Worm (Caenorhabditis elegans) whole organism, L4 larva: ENCODE measurements around the gene fbxb-112.

Experiments
- D1046.2 ChIP-seq: fragments of 200-800 bp; sonication (Bioruptor generic); IDR thresholded peaks from 2 replicates; pipeline ENCODE4 v1.3.6; 2022; ENCODE audit warnings: missing genetic modification characterization, missing compliant biosample characterization
- F37D6.2 ChIP-seq: sonication (generic microtip); optimal IDR thresholded peaks from 2 replicates; lab custom pipeline; 2016; ENCODE audit warnings: mild to moderate bottlenecking, missing genetic modification characterization, missing compliant biosample characterization
- R02D3.7 ChIP-seq: fragments of 150-350 bp; sonication (generic microtip); optimal IDR thresholded peaks from 3 replicates; lab custom pipeline; 2014; ENCODE audit warnings: missing biosample characterization, missing genetic modification characterization
- T26A8.4 ChIP-seq: fragments of 200-800 bp; sonication (Bioruptor generic); IDR thresholded peaks from 2 replicates; pipeline ENCODE4 v1.3.6; 2022; ENCODE audit warnings: missing genetic modification characterization, missing compliant biosample characterization
- Y48G9A.11 ChIP-seq: fragments of 200-800 bp; sonication (Bioruptor generic); IDR thresholded peaks from 2 replicates; pipeline ENCODE4 v1.3.6; 2022; ENCODE audit warnings: missing genetic modification reagents, missing genetic modification characterization, missing compliant biosample characterization
- attf-4 ChIP-seq: sonication (generic microtip); optimal IDR thresholded peaks from 3 replicates; lab custom pipeline; 2017; ENCODE audit warnings: missing biosample characterization, missing genetic modification characterization
- ceh-28 ChIP-seq: fragments of 150-350 bp; optimal IDR thresholded peaks from 2 replicates; lab custom pipeline; 2014; ENCODE audit warnings: missing biosample characterization, missing genetic modification reagents, missing genetic modification characterization
- ceh-82 ChIP-seq: sonication (generic microtip); optimal IDR thresholded peaks from 2 replicates; lab custom pipeline; 2017; ENCODE audit warnings: missing biosample characterization, missing genetic modification characterization
- daf-12 ChIP-seq: fragments of 150-350 bp; optimal IDR thresholded peaks from 2 replicates; lab custom pipeline; 2014; ENCODE audit warnings: missing biosample characterization, missing genetic modification reagents, missing genetic modification characterization
- daf-16 ChIP-seq, 3 experiments: sonication (generic microtip); optimal IDR thresholded peaks; 2 replicates each; lab custom pipeline; 2016 to 2017; ENCODE audit warnings: missing genetic modification characterization in 3 of 3, missing genetic modification reagents in 3 of 3, mild to moderate bottlenecking in 2 of 3, missing compliant biosample characterization in 2 of 3, missing biosample characterization in 1 of 3, moderate library complexity in 1 of 3
- daf-19 ChIP-seq: fragments of 200-800 bp; sonication (Bioruptor generic); conservative IDR thresholded peaks from 2 replicates; pipeline ENCODE4 v1.3.6; 2022; ENCODE audit warnings: missing genetic modification characterization, missing compliant biosample characterization
- daf-8 ChIP-seq: fragments of 200-800 bp; sonication (Bioruptor generic); IDR thresholded peaks from 2 replicates; pipeline ENCODE4 v1.3.6; 2022; ENCODE audit warnings: missing genetic modification characterization, missing compliant biosample characterization
- duxl-1 ChIP-seq: sonication (generic microtip); optimal IDR thresholded peaks from 2 replicates; lab custom pipeline; 2016; ENCODE audit warnings: mild to moderate bottlenecking, missing genetic modification characterization, moderate library complexity, missing compliant biosample characterization; ENCODE audit not compliant: poor library complexity
- fos-1 ChIP-seq: fragments of 150-350 bp; optimal IDR thresholded peaks from 2 replicates; lab custom pipeline; 2014; ENCODE audit warnings: missing biosample characterization, missing genetic modification characterization
- hif-1 ChIP-seq, 2 experiments: sonication (generic microtip); optimal IDR thresholded peaks; 2 replicates each; lab custom pipeline; 2016 to 2017; ENCODE audit warnings: missing compliant biosample characterization in 2 of 2, missing genetic modification characterization in 2 of 2, missing genetic modification reagents in 2 of 2, missing genotype in 2 of 2, mild to moderate bottlenecking in 1 of 2
- hlh-30 ChIP-seq: sonication (generic microtip); optimal IDR thresholded peaks from 2 replicates; lab custom pipeline; 2017; ENCODE audit warnings: antibody characterized with exemption, mild to moderate bottlenecking, missing genetic modification characterization, missing compliant biosample characterization; ENCODE audit not compliant: insufficient read depth
- lin-1 ChIP-seq: fragments of 200-800 bp; sonication (Bioruptor generic); IDR thresholded peaks from 2 replicates; pipeline ENCODE4 v1.3.6; 2022; ENCODE audit warnings: missing genetic modification reagents, missing genetic modification characterization, missing compliant biosample characterization
- lin-15B ChIP-seq: fragments of 150-350 bp; sonication (generic microtip); optimal IDR thresholded peaks from 3 replicates; lab custom pipeline; 2014; ENCODE audit warnings: missing biosample characterization, missing genetic modification characterization
- lin-39 ChIP-seq: fragments of 150-350 bp; optimal IDR thresholded peaks from 2 replicates; lab custom pipeline; 2014; ENCODE audit warnings: missing biosample characterization, missing genetic modification reagents, missing genetic modification characterization
- mdl-1 ChIP-seq, 2 experiments: fragments of 150-350 bp in 1 of 2; sonication (generic microtip) in 1 of 2; optimal IDR thresholded peaks; 2 replicates each; lab custom pipeline; 2014 to 2017; ENCODE audit warnings: missing biosample characterization in 2 of 2, missing genetic modification characterization in 2 of 2
- mxl-3 ChIP-seq: fragments of 200-800 bp; sonication (Bioruptor generic); optimal IDR thresholded peaks from 2 replicates; lab custom pipeline; 2018; ENCODE audit warnings: mild to moderate bottlenecking, missing genetic modification characterization, missing compliant biosample characterization
- nhr-102 ChIP-seq: sonication (generic microtip); optimal IDR thresholded peaks from 2 replicates; lab custom pipeline; 2016; ENCODE audit warnings: mild to moderate bottlenecking, missing genetic modification characterization, moderate library complexity, missing compliant biosample characterization
- nhr-111 ChIP-seq: fragments of 200-800 bp; sonication (Bioruptor generic); optimal IDR thresholded peaks from 2 replicates; lab custom pipeline; 2018; ENCODE audit warnings: mild to moderate bottlenecking, missing genetic modification characterization, missing compliant biosample characterization
- nhr-237 ChIP-seq: sonication (generic microtip); optimal IDR thresholded peaks from 2 replicates; lab custom pipeline; 2017; ENCODE audit warnings: missing biosample characterization, missing genetic modification characterization
- nhr-28 ChIP-seq: fragments of 150-350 bp; optimal IDR thresholded peaks from 2 replicates; lab custom pipeline; 2014; ENCODE audit warnings: missing biosample characterization, missing genetic modification characterization
- nhr-42 ChIP-seq: fragments of 200-800 bp; sonication (Bioruptor generic); IDR thresholded peaks from 2 replicates; pipeline ENCODE4 v1.3.6; 2022; ENCODE audit warnings: missing genetic modification characterization, missing compliant biosample characterization
- nhr-6 ChIP-seq: fragments of 150-350 bp; optimal IDR thresholded peaks from 2 replicates; lab custom pipeline; 2014; ENCODE audit warnings: missing biosample characterization, missing genetic modification characterization
- php-3 ChIP-seq: fragments of 200-800 bp; sonication (Bioruptor generic); IDR thresholded peaks from 2 replicates; pipeline ENCODE4 v1.3.6; 2022; ENCODE audit warnings: missing genetic modification reagents, missing genetic modification characterization, missing compliant biosample characterization
- saeg-2 ChIP-seq: fragments of 200-800 bp; sonication (Bioruptor generic); IDR thresholded peaks from 2 replicates; pipeline ENCODE4 v1.3.6; 2022; ENCODE audit warnings: missing genetic modification reagents, missing genetic modification characterization, missing compliant biosample characterization
- sdz-12 ChIP-seq: fragments of 200-800 bp; sonication (Bioruptor generic); optimal IDR thresholded peaks from 2 replicates; lab custom pipeline; 2018; ENCODE audit warnings: mild to moderate bottlenecking, missing genetic modification characterization, missing compliant biosample characterization
- set-16 ChIP-seq: fragments of 200-800 bp; sonication (Bioruptor generic); IDR thresholded peaks from 2 replicates; pipeline ENCODE4 v1.3.6; 2022; ENCODE audit warnings: missing genetic modification reagents, missing genetic modification characterization, missing compliant biosample characterization
- skn-1 ChIP-seq: fragments of 150-350 bp; optimal IDR thresholded peaks from 2 replicates; lab custom pipeline; 2014; ENCODE audit warnings: missing biosample characterization, missing genetic modification characterization
- unc-62 ChIP-seq, 3 experiments: fragments of 150-350 bp in 1 of 3; sonication (generic microtip); optimal IDR thresholded peaks in 2 of 3; peaks in 1 of 3; 1 replicate in 1 of 3; 2 replicates in 2 of 3; lab custom pipeline; 2014 to 2017; ENCODE audit warnings: missing biosample characterization in 3 of 3, missing genetic modification characterization in 3 of 3, missing genetic modification reagents in 3 of 3, missing genotype in 1 of 3
- ztf-7 ChIP-seq: fragments of 150-350 bp; optimal IDR thresholded peaks from 2 replicates; lab custom pipeline; 2014; ENCODE audit warnings: missing biosample characterization, missing genetic modification characterization

Gene fbxb-112

ce11 chrII:3472817-3473216 lies 18.1 kb upstream of the fbxb-112 start, which contains the start of gene Y49F6B.6:
Gene Y49F6B.6 (plus strand): TSS chrII:3473117.
- TF ChIP-seq Y48G9A.11 (no peak), lin-39 (tag; lab: Kevin White, UChicago) (no peak), daf-12 (no peak), nhr-6 (tag; lab: Kevin White, UChicago) (no peak), nhr-28 (no peak), fos-1 (tag; lab: Kevin White, UChicago) (no peak), F37D6.2 (tag; lab: Kevin White, UChicago) (no peak), ceh-82 (no peak), ztf-7 (tag; lab: Kevin White, UChicago) (no peak), lin-15B (no peak), daf-8 (GFP tag; lab: Robert Waterston, UW) (no peak), nhr-111 (no peak), sdz-12 (GFP tag; lab: Kevin White, UChicago) (no peak), R02D3.7 (tag; lab: Kevin White, UChicago) (no peak)

ce11 chrII:3473744-3474143 lies 17.2 kb upstream of the fbxb-112 start, which contains the start of gene sdz-32:
Gene sdz-32 (plus strand): TSS chrII:3474044.
- TF ChIP-seq hlh-30 (tag; lab: Kevin White, UChicago) (no peak), daf-19 (no peak), Y48G9A.11 (no peak), ztf-7 (tag; lab: Kevin White, UChicago) (no peak), nhr-237 (tag; lab: Kevin White, UChicago) (no peak), lin-1 (no peak), set-16 (GFP tag; lab: Robert Waterston, UW) (no peak), skn-1 (tag; lab: Kevin White, UChicago) (no peak), F37D6.2 (tag; lab: Kevin White, UChicago) (no peak), daf-12 (no peak), saeg-2 (GFP tag; lab: Robert Waterston, UW) (no peak), mdl-1 (tag; optimal IDR thresholded peaks at IDR 0.05; lab: Kevin White, UChicago) (no peak), D1046.2 (no peak), attf-4 (tag; lab: Kevin White, UChicago) (no peak), T26A8.4 (no peak), daf-16 (GFP tag; optimal IDR thresholded peaks at IDR 0.05; lab: Kevin White, UChicago) (no peak), daf-16 (tag; optimal IDR thresholded peaks at IDR 0.05; lab: Kevin White, UChicago) (no peak)

- no peak for TF ChIP-seq lin-15B
- no peak for TF ChIP-seq mxl-3 (GFP tag; lab: Kevin White, UChicago)
- TF ChIP-seq duxl-1 (tag; lab: Kevin White, UChicago), result no peak
- no peak for TF ChIP-seq mdl-1 (tag; optimal IDR thresholded peaks at IDR 0.05; lab: Kevin White, UChicago)
- TF ChIP-seq hif-1 (tag; optimal IDR thresholded peaks at IDR 0.05; lab: Kevin White, UChicago), result no peak
- TF ChIP-seq ceh-28, result no peak
- TF ChIP-seq hlh-30 (tag; lab: Kevin White, UChicago), result no peak
- TF ChIP-seq php-3, result no peak
- TF ChIP-seq nhr-102, result no peak
- TF ChIP-seq ceh-82, result no peak
- TF ChIP-seq set-16 (GFP tag; lab: Robert Waterston, UW), result no peak
Measured at ce11 chrII:3476536-3476935, 14.4 kb upstream of the fbxb-112 start.

ce11 chrII:3477171-3477570 lies 13.7 kb upstream of the fbxb-112 start, which contains the start of gene fbxb-104:
Gene fbxb-104 (minus strand): TSS chrII:3477271.
- TF ChIP-seq unc-62 (GFP tag; optimal IDR thresholded peaks at IDR 0.05 in 1 of 2; lab: Kevin White, UChicago) (peak in 1 of 2 experiments; percentile 9), unc-62 (tag; optimal IDR thresholded peaks at IDR 0.05; lab: Kevin White, UChicago) (no peak), nhr-42 (no peak)
- TF ChIP-seq, all 104 proteins: peak for 1
